Fruit fly (Drosophila melanogaster): ENCODE data around the gene CG45066.

- TF ChIP-seq pan (optimal IDR thresholded peaks at IDR 0.05) (no peak), psq (optimal IDR thresholded peaks at IDR 0.05) (no peak)
Measured at dm6 chr3L:3070274-3071204, 40.5 kb downstream of the CG45066 start, which contains the start of the genes CG32486 and PAN3.
